Worm (Caenorhabditis elegans): ENCODE results near the gene T13F2.6.

ce11 chrIV:9789496-9789895 lies 11.4 kb downstream of the T13F2.6 start, which contains the start of gene T13F2.4:
- TF ChIP-seq pax-3 (tag; optimal IDR thresholded peaks at IDR 0.05) (no peak), ama-1 (optimal IDR thresholded peaks at IDR 0.05) (no peak), hpl-2 (GFP tag; optimal IDR thresholded peaks at IDR 0.05) (no peak), ztf-4 (tag; optimal IDR thresholded peaks at IDR 0.05) (no peak), lsy-2 (tag; optimal IDR thresholded peaks at IDR 0.05) (no peak), elt-2 (tag; optimal IDR thresholded peaks at IDR 0.05) (no peak), lin-35 (GFP tag; optimal IDR thresholded peaks at IDR 0.05) (no peak), fos-1 (tag; optimal IDR thresholded peaks at IDR 0.05) (no peak), lin-14 (GFP tag; optimal IDR thresholded peaks at IDR 0.05) (no peak), ets-5 (GFP tag; IDR thresholded peaks at IDR 0.05) (no peak), skn-1 (tag; optimal IDR thresholded peaks at IDR 0.05) (no peak), nhr-77 (tag; optimal IDR thresholded peaks at IDR 0.05) (no peak), unc-62 (GFP tag; optimal IDR thresholded peaks at IDR 0.05) (no peak), pqm-1 (tag; optimal IDR thresholded peaks at IDR 0.05) (no peak)
